Worm (Caenorhabditis elegans): ENCODE measurements around the gene zipt-17.

DNA sequence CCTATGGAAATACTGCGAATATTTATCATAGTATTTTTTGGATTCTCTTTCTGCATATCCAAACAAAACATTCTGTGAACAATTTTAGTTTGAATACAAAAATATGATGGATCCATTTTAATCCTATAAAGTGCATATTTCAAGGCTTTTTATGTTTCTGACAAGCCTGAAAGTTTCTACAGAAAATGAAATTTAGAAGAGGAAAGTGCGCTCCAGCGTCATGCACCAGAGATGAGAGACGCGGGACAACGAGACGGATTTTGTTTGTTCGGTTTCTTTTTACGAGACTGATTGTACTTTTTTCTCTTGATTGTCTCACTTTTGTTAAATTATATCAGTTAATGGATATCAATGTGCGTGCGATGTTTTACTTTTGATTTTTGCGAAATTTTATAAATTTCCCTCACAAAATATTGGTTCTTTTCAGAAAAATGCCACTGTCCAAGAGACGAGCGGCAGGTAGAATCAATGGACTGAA lies 36.1 kb downstream of the zipt-17 start, which contains the start of gene C49C3.6:
- no peak for TF ChIP-seq ama-1 (optimal IDR thresholded peaks at IDR 0.05)
- TF ChIP-seq nhr-77 (tag; optimal IDR thresholded peaks at IDR 0.05): no peak
- TF ChIP-seq skn-1 (tag; optimal IDR thresholded peaks at IDR 0.05): no peak
- no peak for TF ChIP-seq fos-1 (tag; optimal IDR thresholded peaks at IDR 0.05)
- TF ChIP-seq ztf-11 (tag; optimal IDR thresholded peaks at IDR 0.05): no peak
- TF ChIP-seq R02D3.7 (tag; optimal IDR thresholded peaks at IDR 0.05): no peak
- TF ChIP-seq sdz-12 (GFP tag; optimal IDR thresholded peaks at IDR 0.05): no peak
- no peak for TF ChIP-seq zfp-3 (GFP tag; conservative IDR thresholded peaks at IDR 0.05)
- TF ChIP-seq arid-1 (GFP tag; conservative IDR thresholded peaks at IDR 0.05): no peak
- TF ChIP-seq mdl-1 (tag; optimal IDR thresholded peaks at IDR 0.05): no peak
- TF ChIP-seq jun-1 (tag; optimal IDR thresholded peaks at IDR 0.05): no peak
- no peak for TF ChIP-seq lin-39 (tag; optimal IDR thresholded peaks at IDR 0.05)
- no peak for TF ChIP-seq egl-27 (tag; optimal IDR thresholded peaks at IDR 0.05)

Data from whole organism, L4 larva.